Worm (Caenorhabditis elegans) whole organism, late embryonic: ENCODE measurements around the gene glf-1.

Experiments used
- C08G9.2 ChIP-seq: sonication (generic microtip); optimal IDR thresholded peaks from 2 replicates; lab custom pipeline; 2016; ENCODE audit warnings: mild to moderate bottlenecking, missing genetic modification characterization, moderate library complexity, missing compliant biosample characterization
- C38D4.7 ChIP-seq: fragments of 200-800 bp; sonication (Bioruptor generic); optimal IDR thresholded peaks from 2 replicates; lab custom pipeline; 2018; ENCODE audit warnings: mild to moderate bottlenecking, missing genetic modification characterization, moderate library complexity, missing compliant biosample characterization
- K02D7.2 ChIP-seq: sonication (generic microtip); optimal IDR thresholded peaks from 2 replicates; lab custom pipeline; 2017; ENCODE audit warnings: mild to moderate bottlenecking, missing genetic modification characterization, missing compliant biosample characterization
- ahr-1 ChIP-seq: sonication (generic microtip); optimal IDR thresholded peaks from 2 replicates; lab custom pipeline; 2016; ENCODE audit warnings: missing genetic modification characterization, missing compliant biosample characterization
- ceh-14 ChIP-seq: sonication (generic microtip); optimal IDR thresholded peaks from 2 replicates; lab custom pipeline; 2016; ENCODE audit warnings: missing genotype, missing genetic modification characterization, missing compliant biosample characterization
- ceh-18 ChIP-seq: sonication (generic microtip); optimal IDR thresholded peaks from 2 replicates; lab custom pipeline; 2016; ENCODE audit warnings: missing genetic modification characterization, missing compliant biosample characterization
- ceh-19 ChIP-seq: fragments of 200-800 bp; sonication (Bioruptor generic); optimal IDR thresholded peaks from 2 replicates; lab custom pipeline; 2018; ENCODE audit warnings: mild to moderate bottlenecking, missing genetic modification characterization, missing compliant biosample characterization
- ceh-22 ChIP-seq: sonication (generic microtip); optimal IDR thresholded peaks from 2 replicates; lab custom pipeline; 2017; ENCODE audit warnings: missing biosample characterization, missing genetic modification characterization
- ceh-31 ChIP-seq: sonication (generic microtip); optimal IDR thresholded peaks from 2 replicates; lab custom pipeline; 2016; ENCODE audit warnings: missing genetic modification characterization, missing compliant biosample characterization
- ceh-34 ChIP-seq: sonication (generic microtip); optimal IDR thresholded peaks from 2 replicates; lab custom pipeline; 2016; ENCODE audit warnings: mild to moderate bottlenecking, missing genetic modification characterization, missing compliant biosample characterization
- ceh-9 ChIP-seq: sonication (generic microtip); optimal IDR thresholded peaks from 2 replicates; lab custom pipeline; 2016; ENCODE audit warnings: mild to moderate bottlenecking, missing genetic modification characterization, inconsistent platforms, missing compliant biosample characterization
- dve-1 ChIP-seq: sonication (generic microtip); optimal IDR thresholded peaks from 2 replicates; lab custom pipeline; 2017; ENCODE audit warnings: antibody characterized with exemption, mild to moderate bottlenecking, missing genetic modification characterization, missing compliant biosample characterization
- elt-2 ChIP-seq: sonication (generic microtip); optimal IDR thresholded peaks from 2 replicates; lab custom pipeline; 2016; ENCODE audit warnings: missing genetic modification reagents, missing genetic modification characterization, missing compliant biosample characterization
- elt-4 ChIP-seq: sonication (generic microtip); optimal IDR thresholded peaks from 2 replicates; lab custom pipeline; 2016; ENCODE audit warnings: missing genetic modification characterization, missing compliant biosample characterization
- fax-1 ChIP-seq: sonication (generic microtip); optimal IDR thresholded peaks from 2 replicates; lab custom pipeline; 2016; ENCODE audit warnings: missing genotype, missing genetic modification characterization, missing compliant biosample characterization
- gmeb-2 ChIP-seq: sonication (generic microtip); optimal IDR thresholded peaks from 2 replicates; lab custom pipeline; 2016; ENCODE audit warnings: missing genetic modification characterization, inconsistent platforms, missing compliant biosample characterization
- hlh-15 ChIP-seq: sonication (generic microtip); optimal IDR thresholded peaks from 2 replicates; lab custom pipeline; 2016; ENCODE audit warnings: missing genetic modification characterization, missing compliant biosample characterization
- lin-11 ChIP-seq: fragments of 200-800 bp; sonication (Bioruptor generic); optimal IDR thresholded peaks from 2 replicates; lab custom pipeline; 2018; ENCODE audit warnings: mild to moderate bottlenecking, missing genetic modification characterization, missing compliant biosample characterization
- nfya-1 ChIP-seq: sonication (generic microtip); optimal IDR thresholded peaks from 2 replicates; lab custom pipeline; 2017; ENCODE audit warnings: missing genetic modification characterization, mild to moderate bottlenecking, missing compliant biosample characterization, antibody characterized with exemption, moderate library complexity
- nhr-11 ChIP-seq: fragments of 150-350 bp; optimal IDR thresholded peaks from 2 replicates; lab custom pipeline; 2014; ENCODE audit warnings: missing biosample characterization, missing genetic modification characterization
- pax-1 ChIP-seq: fragments of 150-350 bp; optimal IDR thresholded peaks from 2 replicates; lab custom pipeline; 2014; ENCODE audit warnings: missing biosample characterization, missing genetic modification characterization
- pha-2 ChIP-seq: sonication (generic microtip); optimal IDR thresholded peaks from 2 replicates; lab custom pipeline; 2017; ENCODE audit warnings: mild to moderate bottlenecking, missing genetic modification characterization, missing compliant biosample characterization
- pha-4 ChIP-seq: fragments of 150-350 bp; optimal IDR thresholded peaks from 2 replicates; lab custom pipeline; 2018; ENCODE audit warnings: missing biosample characterization, missing genetic modification reagents, missing genetic modification characterization
- pqm-1 ChIP-seq: sonication (generic microtip); optimal IDR thresholded peaks from 2 replicates; lab custom pipeline; 2016; ENCODE audit warnings: missing genetic modification characterization, missing compliant biosample characterization
- pros-1 ChIP-seq: fragments of 150-350 bp; optimal IDR thresholded peaks from 2 replicates; lab custom pipeline; 2014; ENCODE audit warnings: missing biosample characterization, missing genetic modification reagents, missing genetic modification characterization
- ref-2 ChIP-seq: sonication (generic microtip); optimal IDR thresholded peaks from 2 replicates; lab custom pipeline; 2016; ENCODE audit warnings: missing genetic modification characterization, missing compliant biosample characterization
- rnt-1 ChIP-seq: sonication (generic microtip); optimal IDR thresholded peaks from 2 replicates; lab custom pipeline; 2016; ENCODE audit warnings: missing genetic modification characterization, missing compliant biosample characterization
- sox-2 ChIP-seq: fragments of 200-800 bp; sonication (Bioruptor generic); IDR thresholded peaks from 2 replicates; pipeline ENCODE4 v1.3.6; 2022; ENCODE audit warnings: missing genetic modification reagents, missing genetic modification characterization, missing compliant biosample characterization
- syd-9 ChIP-seq: sonication (generic microtip); optimal IDR thresholded peaks from 2 replicates; lab custom pipeline; 2016; ENCODE audit warnings: mild to moderate bottlenecking, missing genetic modification characterization, moderate library complexity, missing compliant biosample characterization
- tbx-2 ChIP-seq: sonication (generic microtip); optimal IDR thresholded peaks from 2 replicates; lab custom pipeline; 2016; ENCODE audit warnings: missing genetic modification characterization, missing compliant biosample characterization
- unc-3 ChIP-seq, 2 experiments: fragments of 200-800 bp in 1 of 2; sonication (Bioruptor generic) in 1 of 2; sonication (generic microtip) in 1 of 2; conservative IDR thresholded peaks in 1 of 2; optimal IDR thresholded peaks in 1 of 2; 2 replicates each; pipeline versions ENCODE4 v1.3.6 to Lab custom; 2016 to 2022; ENCODE audit warnings: missing compliant biosample characterization in 2 of 2, missing genetic modification characterization in 2 of 2, missing genetic modification reagents in 1 of 2
- unc-42 ChIP-seq: sonication (generic microtip); optimal IDR thresholded peaks from 2 replicates; lab custom pipeline; 2016; ENCODE audit warnings: missing genotype, missing genetic modification characterization, missing compliant biosample characterization
- unc-86 ChIP-seq: sonication (generic microtip); optimal IDR thresholded peaks from 2 replicates; lab custom pipeline; 2016; ENCODE audit warnings: missing genetic modification characterization, missing compliant biosample characterization
- zip-5 ChIP-seq: sonication (generic microtip); optimal IDR thresholded peaks from 2 replicates; lab custom pipeline; 2016; ENCODE audit warnings: missing genetic modification characterization, missing compliant biosample characterization

glf-1 gene

ce11 chrIV:5891265-5891664 lies 5.6 kb downstream of the glf-1 start, which contains the start of gene H04M03.3:
TSS of gene H04M03.3 (plus strand) at chrIV:5891565.
- TF ChIP-seq ceh-9 (tag; lab: Kevin White, UChicago) (no peak), nhr-11 (tag; lab: Kevin White, UChicago) (no peak), ahr-1 (tag; lab: Kevin White, UChicago) (no peak), C38D4.7 (GFP tag; lab: Kevin White, UChicago) (no peak), lin-11 (no peak), fax-1 (tag; lab: Kevin White, UChicago) (no peak), ceh-14 (no peak), elt-4 (no peak), unc-86 (tag; lab: Kevin White, UChicago) (no peak), pha-2 (tag; lab: Kevin White, UChicago) (no peak), hlh-15 (tag; lab: Kevin White, UChicago) (no peak)

- TF ChIP-seq pha-4 (tag; lab: Kevin White, UChicago) (no peak), ceh-9 (tag; lab: Kevin White, UChicago) (no peak)
- TF ChIP-seq, all 69 proteins: peak for 0
Observed at ce11 chrIV:5895190-5895589, 9.6 kb downstream of the glf-1 start, which contains the start of gene nspb-6. TSS of gene nspb-6 (plus strand) at chrIV:5895490.

- TF ChIP-seq dve-1 (tag; lab: Kevin White, UChicago): no peak
- TF ChIP-seq ceh-9 (tag; lab: Kevin White, UChicago): no peak
- no peak for TF ChIP-seq pax-1 (tag; lab: Kevin White, UChicago)
- no peak for TF ChIP-seq ceh-22
- no peak for TF ChIP-seq gmeb-2
- TF ChIP-seq unc-3 (GFP tag; conservative IDR thresholded peaks at IDR 0.05; lab: Robert Waterston, UW): no peak
- no peak for TF ChIP-seq unc-3 (tag; optimal IDR thresholded peaks at IDR 0.05; lab: Kevin White, UChicago)
- no peak for TF ChIP-seq pha-2 (tag; lab: Kevin White, UChicago)
- TF ChIP-seq, all 69 proteins: peak for 0
Observed at ce11 chrIV:5896341-5896740, 10.7 kb downstream of the glf-1 start, which contains the start of gene pck-3. TSS of gene pck-3 (plus strand) at chrIV:5896641.

- TF ChIP-seq elt-2 (no peak), unc-42 (tag; lab: Kevin White, UChicago) (peak; percentile 85), syd-9 (tag; lab: Kevin White, UChicago) (no peak)
Observed at ce11 chrIV:5902730-5903129, 17.1 kb downstream of the glf-1 start.

- TF ChIP-seq nfya-1 (peak; percentile 53), tbx-2 (no peak)
- TF ChIP-seq, all 69 proteins: peak for 1
Observed at ce11 chrIV:5903305-5903778, 17.7 kb downstream of the glf-1 start, which contains the start of gene H04M03.12. TSS of gene H04M03.12 (minus strand) at chrIV:5903355.

ce11 chrIV:5915152-5915551 lies 29.5 kb downstream of the glf-1 start:
- TF ChIP-seq ceh-31 (tag; lab: Kevin White, UChicago) (no peak), unc-42 (tag; lab: Kevin White, UChicago) (peak; percentile 91)

- TF ChIP-seq hlh-15 (tag; lab: Kevin White, UChicago): no peak
- no peak for TF ChIP-seq C08G9.2 (tag; lab: Kevin White, UChicago)
- TF ChIP-seq rnt-1 (tag; lab: Kevin White, UChicago): no peak
- TF ChIP-seq ceh-34 (tag; lab: Kevin White, UChicago): no peak
- TF ChIP-seq ahr-1 (tag; lab: Kevin White, UChicago): no peak
- TF ChIP-seq pros-1: no peak
- no peak for TF ChIP-seq syd-9 (tag; lab: Kevin White, UChicago)
- no peak for TF ChIP-seq K02D7.2 (tag; lab: Kevin White, UChicago)
- TF ChIP-seq sox-2 (GFP tag; lab: Robert Waterston, UW): no peak
- TF ChIP-seq zip-5 (tag; lab: Kevin White, UChicago): no peak
- TF ChIP-seq unc-86 (tag; lab: Kevin White, UChicago): no peak
- TF ChIP-seq ref-2: no peak
- TF ChIP-seq pqm-1 (tag; lab: Kevin White, UChicago): no peak
- TF ChIP-seq ceh-14: no peak
- TF ChIP-seq nhr-11 (tag; lab: Kevin White, UChicago): no peak
- no peak for TF ChIP-seq ceh-19 (GFP tag; lab: Kevin White, UChicago)
- no peak for TF ChIP-seq dve-1 (tag; lab: Kevin White, UChicago)
- no peak for TF ChIP-seq ceh-18 (tag; lab: Kevin White, UChicago)
- TF ChIP-seq, all 69 proteins: peak for 0
Observed at ce11 chrIV:5917026-5917425, 31.4 kb downstream of the glf-1 start, which contains the start of gene dhhc-13. TSS of gene dhhc-13 (plus strand) at chrIV:5917326.
